Fruit fly (Drosophila melanogaster) whole organism: Measurements from ENCODE around the gene CG34057.

Source experiments
- CG8478 ChIP-seq: fragments of >200 bp; optimal IDR thresholded peaks from 2 replicates; lab custom pipeline; 2018; ENCODE audit warnings: inconsistent platforms
- Dll ChIP-seq: fragments of >200 bp; optimal IDR thresholded peaks from 2 replicates; lab custom pipeline; 2017
- EcR ChIP-seq, 2 experiments: fragments of >200 bp; optimal IDR thresholded peaks; 2 replicates each; lab custom pipeline; 2017; ENCODE audit warnings: missing biosample characterization in 2 of 2, missing genetic modification characterization in 2 of 2, missing genetic modification reagents in 2 of 2
- pan ChIP-seq: fragments of >200 bp; optimal IDR thresholded peaks from 2 replicates; lab custom pipeline; 2017
- psq ChIP-seq: fragments of >200 bp; optimal IDR thresholded peaks from 2 replicates; lab custom pipeline; 2017
- usp ChIP-seq: fragments of >200 bp; optimal IDR thresholded peaks from 2 replicates; lab custom pipeline; 2017; ENCODE audit warnings: missing biosample characterization, missing genetic modification characterization, mixed read lengths

DNA sequence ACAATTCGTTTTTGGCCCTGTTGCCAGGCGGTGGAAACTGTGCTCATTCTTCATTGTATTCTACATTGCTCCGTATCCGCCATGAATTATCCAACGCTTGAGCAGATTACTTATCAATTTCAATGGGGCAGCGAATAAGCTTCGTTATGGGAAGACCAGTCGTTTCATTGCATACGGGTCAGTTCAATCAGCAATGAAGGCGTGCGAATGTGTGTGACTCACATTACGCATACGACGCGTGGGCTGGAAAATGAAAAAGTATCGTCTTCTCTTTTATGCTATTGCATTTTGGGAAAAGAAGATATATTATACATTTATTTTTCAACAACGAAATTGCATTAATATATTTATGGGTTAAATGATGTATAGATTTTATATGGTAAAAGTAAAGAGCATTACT, 12.2 kb upstream of the CG34057 start:
- TF ChIP-seq usp (GFP tag; lab: Kevin White, UChicago) = no peak
- TF ChIP-seq Dll (lab: Kevin White, UChicago) = no peak
- no peak for TF ChIP-seq pan (lab: Kevin White, UChicago)
- no peak for TF ChIP-seq psq (lab: Kevin White, UChicago)
- no peak for TF ChIP-seq CG8478 (lab: Kevin White, UChicago)
- TF ChIP-seq EcR (GFP tag; optimal IDR thresholded peaks at IDR 0.05; lab: Kevin White, UChicago) = no peak
